Worm (Caenorhabditis elegans): Measurements from ENCODE around the gene T07D4.5.

T07D4.5 gene

DNA sequence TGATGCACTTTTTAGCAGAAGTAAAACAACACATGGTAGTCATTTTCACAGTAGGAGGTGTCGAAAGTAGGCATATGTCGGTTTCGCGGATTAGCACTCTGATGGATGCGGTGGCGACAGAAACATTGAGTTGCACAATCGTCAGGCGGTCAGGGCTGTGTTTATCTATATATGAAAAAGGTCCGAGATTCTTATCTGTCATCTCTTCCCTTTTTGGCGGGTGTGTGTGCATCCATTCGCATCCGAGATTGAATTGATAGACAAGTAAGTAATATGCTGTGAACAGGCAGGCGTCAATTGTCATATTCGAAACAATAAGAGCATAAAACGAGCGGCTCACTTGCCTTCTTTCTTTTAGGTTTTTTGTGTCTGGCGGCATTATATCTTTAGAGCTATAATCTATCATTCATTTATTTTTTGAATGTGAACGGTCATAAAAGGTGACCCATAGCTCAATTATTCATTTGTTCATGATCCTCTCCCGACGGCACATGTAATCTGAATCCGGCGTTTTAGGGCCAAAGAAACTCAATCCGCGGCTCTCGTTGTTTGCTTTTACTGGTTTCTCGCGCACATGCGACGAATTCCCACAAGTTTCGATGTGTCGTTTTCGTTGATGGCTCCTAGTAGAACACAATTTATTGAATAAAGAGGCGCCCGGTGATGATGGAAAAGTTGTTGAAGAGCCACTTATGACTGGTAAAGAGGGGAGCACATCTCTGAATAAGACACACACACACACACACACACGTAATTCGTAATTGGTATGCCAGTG, 14.6 kb upstream of the T07D4.5 start:
- TF ChIP-seq snpc-1.1 (tag; optimal IDR thresholded peaks at IDR 0.05; ENCODE audit: insufficient read depth) (no peak), akir-1 (GFP tag; optimal IDR thresholded peaks at IDR 0.05) (no peak), Y53G8AR.9 (GFP tag; conservative IDR thresholded peaks at IDR 0.05) (no peak), lin-35 (GFP tag; optimal IDR thresholded peaks at IDR 0.05) (no peak), madf-10 (tag; optimal IDR thresholded peaks at IDR 0.05) (no peak), attf-6 (GFP tag; IDR thresholded peaks at IDR 0.05) (no peak), lir-1 (GFP tag; conservative IDR thresholded peaks at IDR 0.05) (no peak), hrde-1 (tag; optimal IDR thresholded peaks at IDR 0.05; ENCODE audit: borderline replicate concordance) (no peak), zim-3 (tag; optimal IDR thresholded peaks at IDR 0.05) (no peak), ztf-3 (GFP tag; optimal IDR thresholded peaks at IDR 0.05) (no peak), sptf-2 (GFP tag; optimal IDR thresholded peaks at IDR 0.05) (no peak), ets-4 (GFP tag; optimal IDR thresholded peaks at IDR 0.05) (no peak), ztf-22 (GFP tag; optimal IDR thresholded peaks at IDR 0.05) (no peak), somi-1 (GFP tag; optimal IDR thresholded peaks at IDR 0.05) (no peak)

DNA sequence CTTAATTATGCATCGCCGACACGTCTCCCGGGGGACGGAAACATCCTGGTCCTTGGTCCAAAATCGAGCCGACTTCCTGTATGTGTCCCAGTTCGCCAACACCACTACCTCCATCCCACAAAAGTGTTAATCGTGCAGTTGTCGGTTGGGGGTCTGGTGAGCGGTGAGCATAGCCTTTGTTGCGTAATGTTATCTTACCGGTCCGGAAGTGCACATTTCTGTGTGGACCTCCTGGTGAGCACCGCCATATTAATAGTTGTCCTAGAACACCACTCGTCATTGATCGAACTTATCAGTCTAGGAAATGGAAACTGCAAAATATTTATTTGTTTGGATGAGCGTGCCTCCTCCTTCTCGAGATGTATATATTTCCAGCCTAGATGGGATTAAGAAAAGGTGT, 13.1 kb upstream of the T07D4.5 start:
- TF ChIP-seq nhr-80 (tag; optimal IDR thresholded peaks at IDR 0.05) (no peak), T07F8.4 (tag; optimal IDR thresholded peaks at IDR 0.05) (no peak), aptf-3 (GFP tag; IDR thresholded peaks at IDR 0.05) (no peak), snpc-1.1 (tag; optimal IDR thresholded peaks at IDR 0.05; ENCODE audit: insufficient read depth) (no peak), ztf-26 (tag; optimal IDR thresholded peaks at IDR 0.05) (no peak), nhr-179 (tag; optimal IDR thresholded peaks at IDR 0.05) (no peak), nhr-120 (GFP tag; IDR thresholded peaks at IDR 0.05) (no peak), atf-7 (tag; optimal IDR thresholded peaks at IDR 0.05) (no peak), cebp-2 (GFP tag; IDR thresholded peaks at IDR 0.05) (no peak), F37B4.10 (GFP tag; IDR thresholded peaks at IDR 0.05) (no peak)

DNA sequence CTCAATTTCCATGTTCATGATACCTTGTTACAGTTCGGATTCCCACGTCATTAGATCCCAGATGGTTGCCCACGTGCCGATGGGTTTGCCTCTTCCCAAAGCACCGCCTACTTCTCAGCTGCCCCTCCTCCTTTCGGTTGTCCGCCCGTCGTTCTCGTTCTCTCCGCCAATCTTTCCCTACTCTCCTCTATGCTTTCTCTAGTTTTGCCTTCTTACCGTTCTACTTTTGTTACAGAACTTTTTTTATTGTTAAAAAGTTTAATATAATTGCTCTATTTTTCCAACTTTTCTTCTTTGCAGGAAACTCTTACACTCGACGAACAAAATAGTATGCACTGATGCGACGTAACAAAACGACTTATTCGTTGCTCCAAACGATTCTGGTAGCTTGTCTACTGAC, 12.4 kb upstream of the T07D4.5 start, which contains the start of gene lat-1:
lat-1 (plus strand) TSS at position 301 of the 400 bp plus-strand sequence.
- 0 out of 2 replicates have a peak, but pooled peaks have one; percentile 37 for TF ChIP-seq zfh-2 (GFP tag; conservative IDR thresholded peaks at IDR 0.05)
- TF ChIP-seq sea-2 (GFP tag; IDR thresholded peaks at IDR 0.05): no peak

DNA sequence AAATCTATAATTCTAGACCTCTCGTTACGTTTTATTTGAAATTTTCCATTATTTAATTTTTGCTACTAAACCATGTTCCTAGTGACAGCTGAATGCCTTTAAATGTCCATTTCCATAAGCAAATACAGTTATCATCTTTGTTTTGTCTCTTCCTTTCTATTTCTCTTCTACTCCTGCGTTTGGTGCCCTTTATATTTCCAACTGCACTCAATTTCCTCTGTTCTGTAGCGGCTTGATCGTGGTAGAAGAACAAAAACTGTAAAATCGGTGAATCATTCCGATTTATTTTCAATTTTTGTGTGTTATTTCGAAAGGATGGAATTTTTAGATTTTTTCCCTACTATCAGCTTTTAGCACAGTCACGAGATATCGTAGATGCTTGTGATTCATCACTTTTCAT, 11.8 kb upstream of the T07D4.5 start:
- TF ChIP-seq attf-6 (GFP tag; IDR thresholded peaks at IDR 0.05) (no peak), nhr-80 (tag; optimal IDR thresholded peaks at IDR 0.05) (peak; percentile 55), K11D2.4 (GFP tag; IDR thresholded peaks at IDR 0.05) (no peak), F23B12.7 (tag; optimal IDR thresholded peaks at IDR 0.05; ENCODE audit: insufficient read depth) (no peak), attf-5 (GFP tag; optimal IDR thresholded peaks at IDR 0.05) (no peak), D2030.7 (GFP tag; IDR thresholded peaks at IDR 0.05) (no peak), cebp-1 (GFP tag; IDR thresholded peaks at IDR 0.05) (no peak), cebp-1 (tag; optimal IDR thresholded peaks at IDR 0.05) (no peak)

DNA sequence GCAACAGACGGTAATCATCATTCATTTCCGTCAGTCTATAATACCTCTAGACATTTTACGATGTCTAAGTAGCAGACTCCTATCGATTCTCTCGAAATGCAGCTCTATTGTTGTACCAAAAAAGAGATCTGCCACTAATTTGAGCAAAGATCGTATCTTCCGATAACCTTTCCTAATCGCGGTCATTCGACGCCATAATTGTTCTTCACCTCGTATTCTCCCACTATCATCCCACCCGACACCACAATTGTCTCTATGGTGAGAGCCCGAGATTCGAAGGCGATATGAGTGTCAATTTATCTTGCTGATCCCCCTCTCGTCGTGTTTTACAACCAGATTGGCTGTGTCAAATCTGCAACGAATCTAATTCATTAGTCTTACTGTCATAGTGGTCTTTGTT, 11.3 kb upstream of the T07D4.5 start:
- TF ChIP-seq repo-1 (tag; optimal IDR thresholded peaks at IDR 0.05) (no peak), unc-130 (GFP tag; optimal IDR thresholded peaks at IDR 0.05) (no peak), zim-3 (tag; optimal IDR thresholded peaks at IDR 0.05) (no peak), snpc-4 (GFP tag; optimal IDR thresholded peaks at IDR 0.05) (no peak), snpc-4 (tag; optimal IDR thresholded peaks at IDR 0.05) (no peak), tbp1 (GFP tag; optimal IDR thresholded peaks at IDR 0.05) (no peak), nhr-90 (tag; optimal IDR thresholded peaks at IDR 0.05) (no peak), ceh-40 (GFP tag; IDR thresholded peaks at IDR 0.05) (no peak), lin-35 (GFP tag; optimal IDR thresholded peaks at IDR 0.05) (no peak), ztf-26 (tag; optimal IDR thresholded peaks at IDR 0.05) (no peak), akir-1 (GFP tag; optimal IDR thresholded peaks at IDR 0.05) (no peak), attf-3 (GFP tag; conservative IDR thresholded peaks at IDR 0.05) (no peak), sdz-38 (tag; optimal IDR thresholded peaks at IDR 0.05) (no peak), F39B2.1 (GFP tag; IDR thresholded peaks at IDR 0.05) (no peak), sea-2 (GFP tag; IDR thresholded peaks at IDR 0.05) (no peak), rec-8 (tag; optimal IDR thresholded peaks at IDR 0.05) (no peak)

Measured in whole organism, young adult.